Fruit fly (Drosophila melanogaster) whole organism, embryonic: ENCODE data around the gene ArfGAP3.
A peak's percentile ranks its signal among the peaks of the same experiment; 100 is the strongest.

Experiments used
- Ada2b ChIP-seq: fragments of 200-800 bp; sonication (Bioruptor generic); IDR thresholded peaks from 2 replicates; pipeline ENCODE4 v1.3.6; 2022; ENCODE audit warnings: missing biosample characterization, missing genetic modification characterization
- CG10959 ChIP-seq: fragments of 200-800 bp; sonication (Bioruptor generic); IDR thresholded peaks from 2 replicates; pipeline ENCODE4 v1.3.6; 2022; ENCODE audit warnings: missing biosample characterization, missing genetic modification characterization
- CG10979 ChIP-seq: fragments of 200-800 bp; sonication (Bioruptor generic); optimal IDR thresholded peaks from 2 replicates; lab custom pipeline; 2018; ENCODE audit warnings: missing biosample characterization, mild to moderate bottlenecking, missing genetic modification characterization, moderate library complexity
- CG11085 ChIP-seq: fragments of 200-800 bp; sonication (Bioruptor generic); IDR thresholded peaks from 2 replicates; pipeline ENCODE4 v1.3.6; 2022; ENCODE audit warnings: missing biosample characterization, missing genetic modification characterization
- CG11456 ChIP-seq: fragments of 200-800 bp; sonication (Bioruptor generic); IDR thresholded peaks from 3 replicates; pipeline ENCODE4 v1.3.6; 2022; ENCODE audit warnings: missing biosample characterization, missing genetic modification characterization
- CG13624 ChIP-seq: fragments of 200-800 bp; sonication (Bioruptor generic); optimal IDR thresholded peaks from 2 replicates; lab custom pipeline; 2016; ENCODE audit warnings: missing biosample characterization, missing genetic modification characterization
- CG14014 ChIP-seq: fragments of 200-800 bp; sonication (Bioruptor generic); IDR thresholded peaks from 2 replicates; pipeline ENCODE4 v1.3.6; 2022; ENCODE audit warnings: missing biosample characterization, missing genetic modification characterization
- CG14860 ChIP-seq: fragments of 200-800 bp; sonication (Bioruptor generic); IDR thresholded peaks from 3 replicates; pipeline ENCODE4 v1.3.6; 2022; ENCODE audit warnings: missing biosample characterization, missing genetic modification characterization; ENCODE audit not compliant: partially characterized antibody
- CG15601 ChIP-seq: fragments of 200-800 bp; sonication (Bioruptor generic); optimal IDR thresholded peaks from 3 replicates; lab custom pipeline; 2019; ENCODE audit warnings: missing biosample characterization, mild to moderate bottlenecking, missing genetic modification characterization, moderate library complexity
- CG17385 ChIP-seq: fragments of 200-800 bp; sonication (Bioruptor generic); optimal IDR thresholded peaks from 3 replicates; lab custom pipeline; 2018; ENCODE audit warnings: missing biosample characterization, mild to moderate bottlenecking, missing genetic modification characterization
- CG17568 ChIP-seq: fragments of 200-800 bp; sonication (Bioruptor generic); optimal IDR thresholded peaks from 2 replicates; lab custom pipeline; 2018; ENCODE audit warnings: missing biosample characterization, mild to moderate bottlenecking, missing genetic modification characterization, moderate library complexity
- CG2199 ChIP-seq: fragments of 200-800 bp; sonication (Bioruptor generic); IDR thresholded peaks from 3 replicates; pipeline ENCODE4 v1.3.6; 2022; ENCODE audit warnings: missing biosample characterization, missing genetic modification characterization
- CG2202 ChIP-seq: fragments of 200-800 bp; sonication (Bioruptor generic); optimal IDR thresholded peaks from 2 replicates; lab custom pipeline; 2018; ENCODE audit warnings: missing biosample characterization, mild to moderate bottlenecking, missing genetic modification characterization
- CG33213 ChIP-seq: fragments of 200-800 bp; sonication (Bioruptor generic); optimal IDR thresholded peaks from 3 replicates; lab custom pipeline; 2016; ENCODE audit warnings: missing biosample characterization, missing genetic modification characterization
- CG34376 ChIP-seq: fragments of 200-800 bp; sonication (Bioruptor generic); optimal IDR thresholded peaks from 2 replicates; lab custom pipeline; 2018; ENCODE audit warnings: missing biosample characterization, mild to moderate bottlenecking, missing genetic modification characterization
- CG3995 ChIP-seq: fragments of 200-800 bp; sonication (Bioruptor generic); optimal IDR thresholded peaks from 3 replicates; lab custom pipeline; 2016; ENCODE audit warnings: missing biosample characterization, missing genetic modification characterization
- CG6791 ChIP-seq: fragments of 200-800 bp; sonication (Bioruptor generic); IDR thresholded peaks from 3 replicates; pipeline ENCODE4 v1.3.6; 2022; ENCODE audit warnings: missing biosample characterization, missing genetic modification characterization; ENCODE audit not compliant: partially characterized antibody
- CG7271 ChIP-seq: fragments of 200-800 bp; sonication (Bioruptor generic); optimal IDR thresholded peaks from 2 replicates; lab custom pipeline; 2018; ENCODE audit warnings: missing biosample characterization, mild to moderate bottlenecking, missing genetic modification characterization, moderate library complexity
- CTCF ChIP-seq: fragments of 200-800 bp; sonication (Bioruptor generic); optimal IDR thresholded peaks from 2 replicates; lab custom pipeline; 2017; ENCODE audit warnings: missing biosample characterization, mild to moderate bottlenecking, missing genetic modification characterization, moderate library complexity
- Dbx ChIP-seq: fragments of 200-800 bp; sonication (Bioruptor generic); IDR thresholded peaks from 3 replicates; pipeline ENCODE4 v1.3.6; 2022; ENCODE audit warnings: missing biosample characterization, missing genetic modification characterization
- Dip2 ChIP-seq: fragments of 200-800 bp; sonication (Bioruptor generic); IDR thresholded peaks from 2 replicates; pipeline ENCODE4 v1.3.6; 2022; ENCODE audit warnings: missing biosample characterization, missing genetic modification characterization
- Elba2 ChIP-seq: fragments of 200-800 bp; sonication (Bioruptor generic); optimal IDR thresholded peaks from 3 replicates; lab custom pipeline; 2016; ENCODE audit warnings: missing biosample characterization, missing genetic modification characterization
- GATAe ChIP-seq: fragments of 200-800 bp; sonication (Bioruptor generic); conservative IDR thresholded peaks from 2 replicates; pipeline ENCODE4 v1.3.6; 2022; ENCODE audit warnings: missing biosample characterization, missing genetic modification characterization
- H2.0 ChIP-seq: fragments of 200-800 bp; sonication (Bioruptor generic); IDR thresholded peaks from 2 replicates; pipeline ENCODE4 v1.3.6; 2022; ENCODE audit warnings: missing biosample characterization, missing genetic modification characterization
- HHEX ChIP-seq: fragments of 200-800 bp; sonication (Bioruptor generic); optimal IDR thresholded peaks from 3 replicates; lab custom pipeline; 2017; ENCODE audit warnings: missing biosample characterization, mild to moderate bottlenecking, missing genetic modification characterization, missing genetic modification reagents
- HLHmδ ChIP-seq: fragments of 200-800 bp; sonication (Bioruptor generic); optimal IDR thresholded peaks from 2 replicates; lab custom pipeline; 2018; ENCODE audit warnings: missing biosample characterization, mild to moderate bottlenecking, missing genetic modification characterization, moderate library complexity
- Nf-YB ChIP-seq: fragments of 200-800 bp; sonication (Bioruptor generic); optimal IDR thresholded peaks from 3 replicates; lab custom pipeline; 2019; ENCODE audit warnings: missing biosample characterization, mild to moderate bottlenecking, missing genetic modification characterization, moderate library complexity
- Poxn ChIP-seq: fragments of 200-800 bp; sonication (Bioruptor generic); IDR thresholded peaks from 2 replicates; pipeline ENCODE4 v1.3.6; 2022; ENCODE audit warnings: missing biosample characterization, missing genetic modification characterization
- ac ChIP-seq: fragments of 200-800 bp; sonication (Bioruptor generic); optimal IDR thresholded peaks from 3 replicates; lab custom pipeline; 2017; ENCODE audit warnings: missing biosample characterization, mild to moderate bottlenecking, missing genetic modification characterization
- ap ChIP-seq: fragments of 200-800 bp; sonication (Bioruptor generic); IDR thresholded peaks from 2 replicates; pipeline ENCODE4 v1.3.6; 2022; ENCODE audit warnings: missing biosample characterization, missing genetic modification characterization
- crp ChIP-seq, 2 experiments: fragments of 200-800 bp; sonication (Bioruptor generic); optimal IDR thresholded peaks; 2 replicates in 1 of 2; 3 replicates in 1 of 2; lab custom pipeline; 2017; ENCODE audit warnings: missing biosample characterization in 2 of 2, missing genetic modification characterization in 2 of 2, mild to moderate bottlenecking in 1 of 2, moderate library complexity in 1 of 2
- dpn ChIP-seq, 2 experiments: fragments of 200-800 bp; sonication (Bioruptor generic); optimal IDR thresholded peaks; 3 replicates each; lab custom pipeline; 2016; ENCODE audit warnings: missing biosample characterization in 2 of 2, missing genetic modification characterization in 2 of 2
- h ChIP-seq: fragments of >200 bp; optimal IDR thresholded peaks from 2 replicates; lab custom pipeline; 2017
- ken ChIP-seq: fragments of 200-800 bp; sonication (Bioruptor generic); IDR thresholded peaks from 3 replicates; pipeline ENCODE4 v1.3.6; 2022; ENCODE audit warnings: missing biosample characterization, missing genetic modification characterization
- lov ChIP-seq, 2 experiments: fragments of 200-800 bp in 1 of 2; fragments of >200 bp in 1 of 2; sonication (Bioruptor generic) in 1 of 2; IDR thresholded peaks in 1 of 2; optimal IDR thresholded peaks in 1 of 2; 2 replicates in 1 of 2; 3 replicates in 1 of 2; pipeline versions ENCODE4 v1.3.6 to Lab custom; 2017 to 2022; ENCODE audit warnings: missing biosample characterization in 1 of 2, missing genetic modification characterization in 1 of 2
- scrt ChIP-seq: fragments of 200-800 bp; sonication (Bioruptor generic); optimal IDR thresholded peaks from 2 replicates; lab custom pipeline; 2018; ENCODE audit warnings: missing biosample characterization, mild to moderate bottlenecking, missing genetic modification characterization, moderate library complexity
- sens ChIP-seq: fragments of 200-800 bp; sonication (Bioruptor generic); peaks from one replicate; lab custom pipeline; 2016; ENCODE audit warnings: missing biosample characterization, missing genetic modification characterization
- sima ChIP-seq: fragments of 200-800 bp; sonication (Bioruptor generic); optimal IDR thresholded peaks from 2 replicates; lab custom pipeline; 2016; ENCODE audit warnings: missing biosample characterization, missing genetic modification characterization
- stwl ChIP-seq: fragments of 200-800 bp; sonication (Bioruptor generic); optimal IDR thresholded peaks from 3 replicates; lab custom pipeline; 2018; ENCODE audit warnings: missing biosample characterization, mild to moderate bottlenecking, missing genetic modification characterization, moderate library complexity
- tll ChIP-seq, 2 experiments: fragments of 200-800 bp in 1 of 2; fragments of >200 bp in 1 of 2; sonication (Bioruptor generic) in 1 of 2; optimal IDR thresholded peaks; 2 replicates each; lab custom pipeline; 2017 to 2019; ENCODE audit warnings: missing biosample characterization in 2 of 2, missing genetic modification characterization in 2 of 2, mild to moderate bottlenecking in 1 of 2, moderate library complexity in 1 of 2
- twi ChIP-seq: fragments of 200-800 bp; optimal IDR thresholded peaks from 2 replicates; lab custom pipeline; 2019; ENCODE audit warnings: missing biosample characterization, mild to moderate bottlenecking, missing genetic modification characterization, moderate library complexity
- unc-4 ChIP-seq: fragments of 200-800 bp; sonication (Bioruptor generic); IDR thresholded peaks from 2 replicates; pipeline ENCODE4 v1.3.6; 2022; ENCODE audit warnings: missing biosample characterization, missing genetic modification characterization; ENCODE audit not compliant: partially characterized antibody

The ArfGAP3 gene

dm6 chr3L:22713605-22714004 lies 3.8 kb downstream of the ArfGAP3 start:
- peak; percentile 93 for TF ChIP-seq CG15601 (tag; lab: Kevin White, UChicago)
- no peak for TF ChIP-seq GATAe
- TF ChIP-seq CG10959 (GFP tag; lab: Robert Waterston, UW): no peak
- no peak for TF ChIP-seq ken (GFP tag; lab: Robert Waterston, UW)
- TF ChIP-seq stwl: peak; percentile 12
- TF ChIP-seq ap: no peak
- no peak for TF ChIP-seq CG17568 (GFP tag; lab: Kevin White, UChicago)
- peak; percentile 61 for TF ChIP-seq Dip2
- TF ChIP-seq CG13624: no peak
- peak; percentile 88 for TF ChIP-seq CTCF (GFP tag; lab: Kevin White, UChicago)

- TF ChIP-seq CG10979 (tag; lab: Kevin White, UChicago): no peak
- no peak for TF ChIP-seq H2.0
- TF ChIP-seq CG6791: no peak
- no peak for TF ChIP-seq CG17385 (GFP tag; lab: Kevin White, UChicago)
- TF ChIP-seq CG11456 (GFP tag; lab: Robert Waterston, UW): 0 out of 3 replicates have a peak, but pooled peaks have one; percentile 22
Observed at dm6 chr3L:22711855-22712254, 5.5 kb downstream of the ArfGAP3 start, which contains the start of gene CG11370. CG11370 (plus strand) TSS chr3L:22712155.

dm6 chr3L:22699133-22699532 lies 18.2 kb downstream of the ArfGAP3 start, which contains the start of gene CG45116:
CG45116 (plus strand) TSS chr3L:22699433.
- no peak for TF ChIP-seq HHEX (GFP tag; lab: Kevin White, UChicago)
- no peak for TF ChIP-seq CG3995 (GFP tag; lab: Kevin White, UChicago)
- 0 out of 3 replicates have a peak, but pooled peaks have one; percentile 34 for TF ChIP-seq CG2199 (GFP tag; lab: Robert Waterston, UW)
- TF ChIP-seq CG14860 (GFP tag; lab: Robert Waterston, UW): no peak
- TF ChIP-seq CG2202 (tag; lab: Kevin White, UChicago): no peak
- TF ChIP-seq CG14014 (GFP tag; lab: Robert Waterston, UW): no peak
- TF ChIP-seq Elba2 (GFP tag; lab: Kevin White, UChicago): no peak
- TF ChIP-seq h: no peak
- no peak for TF ChIP-seq CG11085 (GFP tag; lab: Robert Waterston, UW)
- peak; percentile 37 for TF ChIP-seq ac (GFP tag; lab: Kevin White, UChicago)
- TF ChIP-seq crp (GFP tag; optimal IDR thresholded peaks at IDR 0.05; lab: Kevin White, UChicago): no peak
- no peak for TF ChIP-seq Poxn (GFP tag; lab: Robert Waterston, UW)
- TF ChIP-seq lov (optimal IDR thresholded peaks at IDR 0.05; lab: Kevin White, UChicago): no peak
- no peak for TF ChIP-seq lov (GFP tag; IDR thresholded peaks at IDR 0.05; lab: Robert Waterston, UW)
- no peak for TF ChIP-seq Nf-YB (GFP tag; lab: Kevin White, UChicago)
- TF ChIP-seq CG33213 (GFP tag; lab: Kevin White, UChicago): no peak
- TF ChIP-seq CG34376 (GFP tag; lab: Kevin White, UChicago): no peak
- no peak for TF ChIP-seq dpn (GFP tag; optimal IDR thresholded peaks at IDR 0.05; lab: Kevin White, UChicago)
- TF ChIP-seq HLHmδ (GFP tag; lab: Kevin White, UChicago): no peak
- no peak for TF ChIP-seq CG7271
- TF ChIP-seq tll (GFP tag; optimal IDR thresholded peaks at IDR 0.05; lab: Kevin White, UChicago): peak in 1 of 2 experiments; percentile 18
- peak; percentile 58 for TF ChIP-seq twi (tag; lab: Kevin White, UChicago)
- no peak for TF ChIP-seq scrt (GFP tag; lab: Kevin White, UChicago)
- no peak for TF ChIP-seq unc-4 (GFP tag; lab: Robert Waterston, UW)
- TF ChIP-seq sens (GFP tag; lab: Kevin White, UChicago): no peak
- no peak for TF ChIP-seq Ada2b (GFP tag; lab: Robert Waterston, UW)
- TF ChIP-seq Dbx (GFP tag; lab: Robert Waterston, UW): no peak
- no peak for TF ChIP-seq sima (GFP tag; lab: Kevin White, UChicago)
